Fruit fly (Drosophila melanogaster) whole organism, wandering third instar larva: Measurements from ENCODE around the gene CG13692.
A peak's percentile ranks its signal among the peaks of the same experiment; 100 is the strongest.

Source experiments
- CG32264 ChIP-seq: fragments of 200-800 bp; sonication (Bioruptor generic); optimal IDR thresholded peaks from 2 replicates; lab custom pipeline; 2016; ENCODE audit warnings: missing biosample characterization, missing genetic modification characterization
- CG9705 ChIP-seq: fragments of 200-800 bp; sonication (Bioruptor generic); optimal IDR thresholded peaks from 2 replicates; lab custom pipeline; 2018; ENCODE audit warnings: missing biosample characterization, mild to moderate bottlenecking, missing genetic modification characterization
- CrebA ChIP-seq: fragments of 200-800 bp; sonication (Bioruptor generic); optimal IDR thresholded peaks from 2 replicates; lab custom pipeline; 2016; ENCODE audit warnings: missing biosample characterization, mild to moderate bottlenecking, missing genetic modification characterization, borderline replicate concordance
- HLH106 ChIP-seq: fragments of 200-800 bp; optimal IDR thresholded peaks from 3 replicates; lab custom pipeline; 2019; ENCODE audit warnings: missing biosample characterization, mild to moderate bottlenecking, missing genetic modification characterization, moderate library complexity
- Hnf4 ChIP-seq: fragments of 200-800 bp; sonication (Bioruptor generic); optimal IDR thresholded peaks from 2 replicates; lab custom pipeline; 2016; ENCODE audit warnings: missing biosample characterization, mild to moderate bottlenecking, missing genetic modification characterization
- Hr78 ChIP-seq: fragments of >200 bp; optimal IDR thresholded peaks from 2 replicates; lab custom pipeline; 2017; ENCODE audit warnings: missing biosample characterization, missing genetic modification characterization
- Hr83 ChIP-seq: fragments of 200-300 bp; sonication (Bioruptor generic); optimal IDR thresholded peaks from 2 replicates; lab custom pipeline; 2016; ENCODE audit warnings: missing biosample characterization, mild to moderate bottlenecking, missing genetic modification characterization, moderate library complexity; ENCODE audit not compliant: poor library complexity, severe bottlenecking
- Jra ChIP-seq: sonication (Bioruptor generic); optimal IDR thresholded peaks from 2 replicates; lab custom pipeline; 2016; ENCODE audit warnings: missing biosample characterization, missing genetic modification characterization
- Mio ChIP-seq: sonication (Bioruptor generic); optimal IDR thresholded peaks from 2 replicates; lab custom pipeline; 2016; ENCODE audit warnings: missing biosample characterization, missing genetic modification characterization
- Myc ChIP-seq: fragments of >200 bp; optimal IDR thresholded peaks from 2 replicates; lab custom pipeline; 2017
- N ChIP-seq: fragments of >200 bp; optimal IDR thresholded peaks from 2 replicates; lab custom pipeline; 2018; ENCODE audit warnings: missing biosample characterization, missing external identifiers, missing genetic modification characterization
- OdsH ChIP-seq: fragments of 200-800 bp; sonication (Bioruptor generic); optimal IDR thresholded peaks from 2 replicates; lab custom pipeline; 2016; ENCODE audit warnings: missing biosample characterization, mild to moderate bottlenecking, missing genetic modification characterization
- Rel ChIP-seq, 2 experiments: fragments of 200-800 bp; sonication (Bioruptor generic) in 1 of 2; optimal IDR thresholded peaks; 2 replicates in 1 of 2; 3 replicates in 1 of 2; lab custom pipeline; 2016 to 2019; ENCODE audit warnings: mild to moderate bottlenecking in 2 of 2, missing biosample characterization in 2 of 2, missing genetic modification characterization in 2 of 2, moderate library complexity in 1 of 2
- Sp1 ChIP-seq: fragments of 200-800 bp; sonication (Bioruptor generic); optimal IDR thresholded peaks from 3 replicates; lab custom pipeline; 2019; ENCODE audit warnings: missing biosample characterization, mild to moderate bottlenecking, missing genetic modification characterization, moderate library complexity
- Vsx2 ChIP-seq: fragments of 200-300, 225-300 bp; sonication (Bioruptor generic); optimal IDR thresholded peaks from 2 replicates; lab custom pipeline; 2018; ENCODE audit warnings: missing biosample characterization, missing genetic modification characterization; ENCODE audit not compliant: partially characterized antibody
- br ChIP-seq: fragments of 200-800 bp; sonication (Bioruptor generic); optimal IDR thresholded peaks from 2 replicates; lab custom pipeline; 2016; ENCODE audit warnings: missing biosample characterization, missing genetic modification characterization
- brk ChIP-seq: fragments of 200-800 bp; sonication (Bioruptor generic); optimal IDR thresholded peaks from 2 replicates; lab custom pipeline; 2016; ENCODE audit warnings: missing biosample characterization, mild to moderate bottlenecking, missing genetic modification characterization
- dsf ChIP-seq: sonication (Bioruptor generic); optimal IDR thresholded peaks from 2 replicates; lab custom pipeline; 2016; ENCODE audit warnings: missing biosample characterization, missing genetic modification characterization, borderline replicate concordance
- ey ChIP-seq: fragments of 200-800 bp; sonication (Bioruptor generic); optimal IDR thresholded peaks from 2 replicates; lab custom pipeline; 2016; ENCODE audit warnings: missing biosample characterization, missing genetic modification characterization
- fru ChIP-seq: fragments of 200-800 bp; sonication (Bioruptor generic); optimal IDR thresholded peaks from 3 replicates; lab custom pipeline; 2016; ENCODE audit warnings: missing biosample characterization, mild to moderate bottlenecking, missing genetic modification characterization
- jim ChIP-seq: fragments of 175-275, 200-325 bp; sonication (Bioruptor generic); optimal IDR thresholded peaks from 2 replicates; lab custom pipeline; 2016; ENCODE audit warnings: missing biosample characterization, mild to moderate bottlenecking, missing genetic modification characterization
- lola ChIP-seq: fragments of >200 bp; optimal IDR thresholded peaks from 2 replicates; lab custom pipeline; 2017; ENCODE audit warnings: missing biosample characterization, missing genetic modification characterization
- pan ChIP-seq: fragments of >200 bp; optimal IDR thresholded peaks from 2 replicates; lab custom pipeline; 2017
- psq ChIP-seq: fragments of 200-800 bp; sonication (Bioruptor generic); optimal IDR thresholded peaks from 3 replicates; lab custom pipeline; 2017; ENCODE audit warnings: missing biosample characterization, mild to moderate bottlenecking, missing genetic modification characterization, moderate library complexity
- rgr ChIP-seq: fragments of 200-800 bp; sonication (Bioruptor generic); optimal IDR thresholded peaks from 3 replicates; lab custom pipeline; 2016; ENCODE audit warnings: missing biosample characterization, mild to moderate bottlenecking, missing genetic modification characterization
- sage ChIP-seq: fragments of 200-800 bp; sonication (Bioruptor generic); optimal IDR thresholded peaks from 2 replicates; lab custom pipeline; 2016; ENCODE audit warnings: missing biosample characterization, mild to moderate bottlenecking, missing genetic modification characterization
- sv ChIP-seq: fragments of 200-800 bp; sonication (Bioruptor generic); optimal IDR thresholded peaks from 3 replicates; lab custom pipeline; 2016; ENCODE audit warnings: missing biosample characterization, missing genetic modification characterization
- tai ChIP-seq: sonication (Bioruptor generic); optimal IDR thresholded peaks from 2 replicates; lab custom pipeline; 2016; ENCODE audit warnings: missing biosample characterization, missing genetic modification characterization
- usp ChIP-seq: fragments of >200 bp; optimal IDR thresholded peaks from 2 replicates; lab custom pipeline; 2017; ENCODE audit warnings: missing biosample characterization, missing genetic modification characterization
- woc ChIP-seq: sonication (Bioruptor generic); optimal IDR thresholded peaks from 2 replicates; lab custom pipeline; 2016; ENCODE audit warnings: missing biosample characterization, mild to moderate bottlenecking, missing genetic modification characterization

Gene CG13692

dm6 chr2L:390509-390908 lies 31.1 kb upstream of the CG13692 start:
- no peak for TF ChIP-seq Hr83 (GFP tag; lab: Kevin White, UChicago)
- no peak for TF ChIP-seq Rel (GFP tag; optimal IDR thresholded peaks at IDR 0.05; lab: Kevin White, UChicago)
- TF ChIP-seq Rel (tag; optimal IDR thresholded peaks at IDR 0.05; lab: Kevin White, UChicago), result no peak
- TF ChIP-seq sage (GFP tag; lab: Kevin White, UChicago), result no peak
- no peak for TF ChIP-seq Vsx2 (GFP tag; lab: Kevin White, UChicago)
- TF ChIP-seq dsf, result no peak
- TF ChIP-seq lola, result no peak
- TF ChIP-seq HLH106, result no peak
- no peak for TF ChIP-seq OdsH (GFP tag; lab: Kevin White, UChicago)
- TF ChIP-seq jim (GFP tag; lab: Kevin White, UChicago), result no peak
- TF ChIP-seq Mio (GFP tag; lab: Kevin White, UChicago), result no peak
- no peak for TF ChIP-seq tai (GFP tag; lab: Kevin White, UChicago)
- no peak for TF ChIP-seq N (GFP tag; lab: Kevin White, UChicago)
- no peak for TF ChIP-seq psq (GFP tag; lab: Kevin White, UChicago)
- TF ChIP-seq sv (GFP tag; lab: Kevin White, UChicago), result no peak
- no peak for TF ChIP-seq CG9705 (GFP tag; lab: Kevin White, UChicago)
- no peak for TF ChIP-seq brk (GFP tag; lab: Kevin White, UChicago)

DNA sequence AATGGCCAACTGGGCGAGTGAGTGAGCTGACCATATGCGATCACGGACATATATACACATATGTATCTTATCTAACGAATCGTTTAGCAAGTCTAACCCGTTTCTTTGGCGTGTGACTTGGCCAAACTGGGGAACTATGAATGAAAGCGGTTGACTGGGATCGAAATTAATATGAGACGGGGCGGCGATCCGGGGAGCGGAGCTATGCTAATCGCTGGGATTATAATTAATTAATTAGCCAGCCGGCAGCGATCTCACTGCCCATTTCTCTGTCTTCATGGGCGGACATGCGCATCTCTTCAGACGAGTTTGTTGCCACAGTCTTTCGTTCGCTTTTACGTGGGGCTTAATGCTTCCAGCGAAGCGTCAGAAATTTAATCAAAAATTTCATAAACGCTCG lies 29.0 kb upstream of the CG13692 start:
- TF ChIP-seq Rel (GFP tag; optimal IDR thresholded peaks at IDR 0.05; lab: Kevin White, UChicago), result no peak
- TF ChIP-seq Rel (tag; optimal IDR thresholded peaks at IDR 0.05; lab: Kevin White, UChicago), result no peak
- no peak for TF ChIP-seq fru (GFP tag; lab: Kevin White, UChicago)
- TF ChIP-seq Hr78 (GFP tag; lab: Kevin White, UChicago), result no peak
- no peak for TF ChIP-seq psq (GFP tag; lab: Kevin White, UChicago)
- no peak for TF ChIP-seq pan (lab: Kevin White, UChicago)
- TF ChIP-seq jim (GFP tag; lab: Kevin White, UChicago), result no peak
- TF ChIP-seq CrebA (GFP tag; lab: Kevin White, UChicago), result no peak

dm6 chr2L:395366-396117 lies 26.0 kb upstream of the CG13692 start:
- TF ChIP-seq Myc (lab: Kevin White, UChicago) (peak; percentile 13), N (GFP tag; lab: Kevin White, UChicago) (no peak)

- TF ChIP-seq sv (GFP tag; lab: Kevin White, UChicago) (no peak), fru (GFP tag; lab: Kevin White, UChicago) (no peak), Myc (lab: Kevin White, UChicago) (no peak), dsf (no peak), rgr (GFP tag; lab: Kevin White, UChicago) (no peak), OdsH (GFP tag; lab: Kevin White, UChicago) (no peak), Jra (GFP tag; lab: Kevin White, UChicago) (no peak), Hr78 (GFP tag; lab: Kevin White, UChicago) (no peak), CG9705 (GFP tag; lab: Kevin White, UChicago) (no peak), br (no peak)
These were observed 19.5 kb upstream of the CG13692 start, which contains the start of gene CG4213 for dm6 chr2L:402098-402497. Gene CG4213 (minus strand): TSS chr2L:402198.

- TF ChIP-seq brk (GFP tag; lab: Kevin White, UChicago), result no peak
- no peak for TF ChIP-seq sv (GFP tag; lab: Kevin White, UChicago)
- TF ChIP-seq br, result no peak
- TF ChIP-seq psq (GFP tag; lab: Kevin White, UChicago), result no peak
- TF ChIP-seq Hnf4, result no peak
- TF ChIP-seq pan (lab: Kevin White, UChicago), result no peak
- peak; percentile 70 for TF ChIP-seq woc (GFP tag; lab: Kevin White, UChicago)
- TF ChIP-seq Sp1 (GFP tag; lab: Kevin White, UChicago), result no peak
- no peak for TF ChIP-seq CG32264 (GFP tag; lab: Kevin White, UChicago)
- TF ChIP-seq OdsH (GFP tag; lab: Kevin White, UChicago), result no peak
- TF ChIP-seq usp (GFP tag; lab: Kevin White, UChicago), result no peak
- peak; percentile 74 for TF ChIP-seq Myc (lab: Kevin White, UChicago)
- peak; percentile 18 for TF ChIP-seq CG9705 (GFP tag; lab: Kevin White, UChicago)
- TF ChIP-seq ey (GFP tag; lab: Kevin White, UChicago), result no peak
- no peak for TF ChIP-seq Jra (GFP tag; lab: Kevin White, UChicago)
- TF ChIP-seq HLH106, result no peak
These were observed 17.7 kb upstream of the CG13692 start, which contains the start of gene Polr1B for dm6 chr2L:403627-404575. Gene Polr1B (plus strand): TSS chr2L:404285.
